Worm (Caenorhabditis elegans) whole organism, L4 larva: ENCODE results near the gene fbxb-97.

ENCODE experiments used
- F49E8.2 ChIP-seq: sonication (generic microtip); optimal IDR thresholded peaks from 2 replicates; lab custom pipeline; 2016; ENCODE audit warnings: missing compliant biosample characterization, mild to moderate bottlenecking, missing genetic modification characterization, borderline replicate concordance
- ama-1 ChIP-seq: fragments of 150-350 bp; optimal IDR thresholded peaks from 2 replicates; lab custom pipeline; 2014; ENCODE audit warnings: inconsistent platforms, mixed read lengths
- ceh-82 ChIP-seq: sonication (generic microtip); optimal IDR thresholded peaks from 2 replicates; lab custom pipeline; 2017; ENCODE audit warnings: missing biosample characterization, missing genetic modification characterization
- dmd-6 ChIP-seq: fragments of 200-800 bp; sonication (Bioruptor generic); IDR thresholded peaks from 2 replicates; pipeline ENCODE4 v1.3.6; 2022; ENCODE audit warnings: missing genetic modification reagents, missing genetic modification characterization, missing compliant biosample characterization
- dpl-1 ChIP-seq: fragments of 150-350 bp; optimal IDR thresholded peaks from 2 replicates; lab custom pipeline; 2014; ENCODE audit warnings: missing biosample characterization, missing genetic modification reagents, missing genetic modification characterization
- hmg-1.1 ChIP-seq: fragments of 200-800 bp; sonication (Bioruptor generic); IDR thresholded peaks from 2 replicates; pipeline ENCODE4 v1.3.6; 2022; ENCODE audit warnings: missing genetic modification reagents, missing genetic modification characterization, missing compliant biosample characterization
- jun-1 ChIP-seq: fragments of 150-350 bp; optimal IDR thresholded peaks from 2 replicates; lab custom pipeline; 2014; ENCODE audit warnings: missing biosample characterization, missing genetic modification reagents, missing genetic modification characterization
- lir-3 ChIP-seq: sonication (generic microtip); optimal IDR thresholded peaks from 2 replicates; lab custom pipeline; 2016; ENCODE audit warnings: mild to moderate bottlenecking, missing genetic modification characterization, missing compliant biosample characterization
- spr-3 ChIP-seq: fragments of 200-800 bp; sonication (Bioruptor generic); optimal IDR thresholded peaks from 2 replicates; lab custom pipeline; 2018; ENCODE audit warnings: mild to moderate bottlenecking, missing genetic modification characterization, missing compliant biosample characterization
- unc-39 ChIP-seq: sonication (generic microtip); optimal IDR thresholded peaks from 2 replicates; lab custom pipeline; 2017; ENCODE audit warnings: missing biosample characterization, missing genetic modification characterization

ce11 chrII:1864278-1864677, 16.3 kb upstream of the fbxb-97 start, which contains the start of gene C16C4.17:
- TF ChIP-seq ama-1 (lab: Kevin White, UChicago) (no peak), jun-1 (tag; lab: Kevin White, UChicago) (no peak), hmg-1.1 (no peak), ceh-82 (tag; lab: Kevin White, UChicago) (no peak), lir-3 (tag; lab: Kevin White, UChicago) (no peak), F49E8.2 (no peak), unc-39 (tag; lab: Kevin White, UChicago) (no peak), dmd-6 (no peak), spr-3 (GFP tag; lab: Kevin White, UChicago) (no peak), dpl-1 (GFP tag; lab: Kevin White, UChicago) (no peak)
